Fruit fly (Drosophila melanogaster): ENCODE data around the gene CG3588.

CG3588 gene

dm6 chrX:2951637-2952036 lies 32.1 kb downstream of the CG3588 start (continued):
- TF ChIP-seq CG11504 (tag; optimal IDR thresholded peaks at IDR 0.05): peak; percentile 67
- TF ChIP-seq Eip74EF (GFP tag; optimal IDR thresholded peaks at IDR 0.05): peak in 1 of 2 experiments; percentile 32
- TF ChIP-seq CG30020 (tag; optimal IDR thresholded peaks at IDR 0.05): no peak
- peak; percentile 45; the same call in 1 of the 2 replicates for TF ChIP-seq Xrp1 (GFP tag; IDR thresholded peaks at IDR 0.05)
- TF ChIP-seq CG10979 (tag; optimal IDR thresholded peaks at IDR 0.05): peak; percentile 46
- TF ChIP-seq unpg (GFP tag; optimal IDR thresholded peaks at IDR 0.05): peak; percentile 45
- peak; percentile 4 for TF ChIP-seq Meics (GFP tag; optimal IDR thresholded peaks at IDR 0.05)
- TF ChIP-seq Pdp1 (GFP tag; optimal IDR thresholded peaks at IDR 0.05): no peak
- TF ChIP-seq PHDP (tag; optimal IDR thresholded peaks at IDR 0.05): peak; percentile 14
- peak; percentile 39 for TF ChIP-seq CG8924 (tag; optimal IDR thresholded peaks at IDR 0.05)
- TF ChIP-seq Sox100B (GFP tag; optimal IDR thresholded peaks at IDR 0.05): peak; percentile 18
- no peak for TF ChIP-seq Dbx (GFP tag; IDR thresholded peaks at IDR 0.05)
- no peak for TF ChIP-seq CG9609 (GFP tag; optimal IDR thresholded peaks at IDR 0.05)
- TF ChIP-seq nmo (GFP tag; optimal IDR thresholded peaks at IDR 0.05): peak; percentile 50
- TF ChIP-seq Abd-B (GFP tag; optimal IDR thresholded peaks at IDR 0.05): no peak
- peak; percentile 41; the same call in 1 of the 2 replicates for TF ChIP-seq lmd (GFP tag; IDR thresholded peaks at IDR 0.05)
- TF ChIP-seq croc (GFP tag; conservative IDR thresholded peaks at IDR 0.05): peak; percentile 22; the same call in 1 of the 3 replicates
- peak; percentile 22 for TF ChIP-seq CG10147 (GFP tag; optimal IDR thresholded peaks at IDR 0.05)
- TF ChIP-seq sisA (GFP tag; IDR thresholded peaks at IDR 0.05): 0 out of 2 replicates have a peak, but pooled peaks have one; percentile 4
- peak; percentile 27 for TF ChIP-seq D19A (tag; optimal IDR thresholded peaks at IDR 0.05)
- peak; percentile 11 for TF ChIP-seq HHEX (GFP tag; optimal IDR thresholded peaks at IDR 0.05)
- no peak for TF ChIP-seq jing (GFP tag; optimal IDR thresholded peaks at IDR 0.05)
- peak; percentile 51 for TF ChIP-seq CG18262 (tag; optimal IDR thresholded peaks at IDR 0.05)
- 0 out of 3 replicates have a peak, but pooled peaks have one; percentile 38 for TF ChIP-seq ci (GFP tag; IDR thresholded peaks at IDR 0.05)
- TF ChIP-seq Myb (GFP tag; optimal IDR thresholded peaks at IDR 0.05): no peak
- peak; percentile 54 for TF ChIP-seq dmrt99B (tag; optimal IDR thresholded peaks at IDR 0.05)
- no peak for TF ChIP-seq Drgx (GFP tag; IDR thresholded peaks at IDR 0.05)
- no peak for TF ChIP-seq CG11456 (GFP tag; IDR thresholded peaks at IDR 0.05)
- TF ChIP-seq CG11723 (GFP tag; optimal IDR thresholded peaks at IDR 0.05): no peak
- TF ChIP-seq CG2712 (tag; optimal IDR thresholded peaks at IDR 0.05): peak; percentile 55
- no peak for TF ChIP-seq CG17912 (GFP tag; optimal IDR thresholded peaks at IDR 0.05)
- TF ChIP-seq D (optimal IDR thresholded peaks at IDR 0.05): no peak
- peak; percentile 32 for TF ChIP-seq D (GFP tag; optimal IDR thresholded peaks at IDR 0.05)
- TF ChIP-seq rib (GFP tag; IDR thresholded peaks at IDR 0.05): no peak
- no peak for TF ChIP-seq Bgb (GFP tag; IDR thresholded peaks at IDR 0.05; ENCODE audit: partially characterized antibody)
- TF ChIP-seq CG7839 (tag; optimal IDR thresholded peaks at IDR 0.05): peak; percentile 52
- peak; percentile 1 for TF ChIP-seq cwo (GFP tag; optimal IDR thresholded peaks at IDR 0.05)
- TF ChIP-seq Asciz (GFP tag; optimal IDR thresholded peaks at IDR 0.05): no peak
- TF ChIP-seq CG3163 (GFP tag; optimal IDR thresholded peaks at IDR 0.05): no peak
- no peak for TF ChIP-seq ap (GFP tag; IDR thresholded peaks at IDR 0.05)
- TF ChIP-seq CG5180 (GFP tag; optimal IDR thresholded peaks at IDR 0.05): peak; percentile 19
- TF ChIP-seq CG17829 (tag; optimal IDR thresholded peaks at IDR 0.05): peak; percentile 22
- no peak for TF ChIP-seq Gsc (GFP tag; IDR thresholded peaks at IDR 0.05)
- no peak for TF ChIP-seq CG7987 (GFP tag; optimal IDR thresholded peaks at IDR 0.05)
- no peak for TF ChIP-seq pita (GFP tag; optimal IDR thresholded peaks at IDR 0.05)
- TF ChIP-seq CG10209 (GFP tag; optimal IDR thresholded peaks at IDR 0.05): no peak
- TF ChIP-seq row (GFP tag; IDR thresholded peaks at IDR 0.05): peak; percentile 69
- peak; percentile 58 for TF ChIP-seq CG18599 (GFP tag; optimal IDR thresholded peaks at IDR 0.05)
- 0 out of 2 replicates have a peak, but pooled peaks have one; percentile 18 for TF ChIP-seq CG32772 (GFP tag; IDR thresholded peaks at IDR 0.05)
- peak; percentile 43; the same call in 1 of the 3 replicates for TF ChIP-seq so (GFP tag; IDR thresholded peaks at IDR 0.05)
